Worm (Caenorhabditis elegans): ENCODE data around the gene Y62F5A.12.

DNA sequence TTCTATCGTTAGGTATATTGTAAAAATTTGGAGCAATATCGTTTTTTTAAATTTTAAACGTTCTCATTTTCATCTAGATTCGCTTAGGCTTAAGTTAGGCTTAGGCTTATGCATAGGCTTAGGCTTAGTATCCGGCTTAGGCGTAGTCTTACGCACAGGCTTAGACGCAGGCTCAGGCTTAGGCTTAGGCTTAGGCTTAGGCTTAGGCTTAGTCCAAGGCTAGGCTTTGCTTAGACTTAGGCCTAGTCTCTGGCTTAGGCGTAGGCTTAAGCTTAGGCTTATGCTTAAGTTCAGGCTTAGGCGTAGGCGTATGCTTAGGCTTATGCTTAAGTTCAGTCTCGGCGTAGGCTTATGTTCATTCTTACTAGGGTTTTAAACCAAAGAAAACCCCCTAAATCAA, 30.5 kb downstream of the Y62F5A.12 start:
- TF ChIP-seq unc-62 (GFP tag; optimal IDR thresholded peaks at IDR 0.05) (no peak), lag-1 (GFP tag; IDR thresholded peaks at IDR 0.05) (no peak), lsl-1 (GFP tag; optimal IDR thresholded peaks at IDR 0.05) (no peak), hsf-1 (GFP tag; IDR thresholded peaks at IDR 0.05) (no peak), tlf-1 (GFP tag; optimal IDR thresholded peaks at IDR 0.05) (no peak), snpc-4 (GFP tag; optimal IDR thresholded peaks at IDR 0.05) (no peak), snpc-4 (tag; optimal IDR thresholded peaks at IDR 0.05) (no peak), nhr-179 (tag; optimal IDR thresholded peaks at IDR 0.05) (no peak), ztf-3 (GFP tag; optimal IDR thresholded peaks at IDR 0.05) (no peak), unc-130 (GFP tag; optimal IDR thresholded peaks at IDR 0.05) (no peak), ceh-40 (GFP tag; IDR thresholded peaks at IDR 0.05) (no peak), aptf-2 (GFP tag; conservative IDR thresholded peaks at IDR 0.05) (no peak), F55B11.4 (tag; optimal IDR thresholded peaks at IDR 0.05; ENCODE audit: borderline replicate concordance, insufficient read depth) (no peak), snpc-1.3 (tag; optimal IDR thresholded peaks at IDR 0.05; ENCODE audit: insufficient read depth) (no peak), C17E4.6 (GFP tag; IDR thresholded peaks at IDR 0.05) (no peak)

All from whole organism, young adult.